Worm (Caenorhabditis elegans) whole organism, L2 larva: ENCODE measurements around the gene F58E6.11.

Source experiments
- C34F6.9 ChIP-seq: fragments of 150-350 bp; optimal IDR thresholded peaks from 2 replicates; lab custom pipeline; 2014; ENCODE audit warnings: missing biosample characterization, missing genetic modification characterization
- F13H6.1 ChIP-seq: sonication (generic microtip); optimal IDR thresholded peaks from 2 replicates; lab custom pipeline; 2016; ENCODE audit warnings: missing genetic modification characterization, missing compliant biosample characterization
- R02D3.7 ChIP-seq: fragments of 150-350 bp; optimal IDR thresholded peaks from 2 replicates; lab custom pipeline; 2014; ENCODE audit warnings: missing biosample characterization, missing genetic modification characterization
- Y55F3AM.14 ChIP-seq: fragments of 200-800 bp; sonication (Bioruptor generic); optimal IDR thresholded peaks from 2 replicates; lab custom pipeline; 2018; ENCODE audit warnings: mild to moderate bottlenecking, missing genetic modification characterization, missing compliant biosample characterization
- alr-1 ChIP-seq: fragments of 150-350 bp; optimal IDR thresholded peaks from 2 replicates; lab custom pipeline; 2014; ENCODE audit warnings: missing biosample characterization, missing genetic modification characterization
- aly-2 ChIP-seq: fragments of 150-350 bp; optimal IDR thresholded peaks from 2 replicates; lab custom pipeline; 2014; ENCODE audit warnings: missing biosample characterization, missing genetic modification characterization
- ceh-16 ChIP-seq: fragments of 150-350 bp; optimal IDR thresholded peaks from 2 replicates; lab custom pipeline; 2014; ENCODE audit warnings: missing biosample characterization, missing genetic modification characterization
- crh-2 ChIP-seq: sonication (generic microtip); optimal IDR thresholded peaks from 2 replicates; lab custom pipeline; 2017; ENCODE audit warnings: missing biosample characterization, missing genetic modification characterization
- dmd-4 ChIP-seq: sonication (generic microtip); optimal IDR thresholded peaks from 2 replicates; lab custom pipeline; 2017; ENCODE audit warnings: missing biosample characterization, missing genetic modification characterization
- egl-27 ChIP-seq: sonication (generic microtip); optimal IDR thresholded peaks from 3 replicates; lab custom pipeline; 2017; ENCODE audit warnings: missing biosample characterization, missing genetic modification reagents, missing genetic modification characterization
- elt-1 ChIP-seq: fragments of 150-350 bp; optimal IDR thresholded peaks from 2 replicates; lab custom pipeline; 2014; ENCODE audit warnings: missing biosample characterization, missing genetic modification characterization
- fos-1 ChIP-seq: fragments of 150-350 bp; optimal IDR thresholded peaks from 2 replicates; lab custom pipeline; 2014; ENCODE audit warnings: missing biosample characterization, missing genetic modification characterization
- gmeb-1 ChIP-seq: fragments of 150-350 bp; optimal IDR thresholded peaks from 2 replicates; lab custom pipeline; 2014; ENCODE audit warnings: missing biosample characterization, missing genetic modification characterization
- lin-11 ChIP-seq: fragments of 150-350 bp; sonication (generic microtip); optimal IDR thresholded peaks from 2 replicates; lab custom pipeline; 2014; ENCODE audit warnings: missing biosample characterization, missing genetic modification characterization, inconsistent platforms, mixed read lengths
- lin-13 ChIP-seq: fragments of 150-350 bp; optimal IDR thresholded peaks from 2 replicates; lab custom pipeline; 2014; ENCODE audit warnings: missing biosample characterization, missing genetic modification reagents, missing genetic modification characterization
- mab-5 ChIP-seq: fragments of 150-350 bp; optimal IDR thresholded peaks from 2 replicates; lab custom pipeline; 2014; ENCODE audit warnings: missing biosample characterization, missing genetic modification characterization
- mdl-1 ChIP-seq, 2 experiments: fragments of 150-350 bp in 1 of 2; sonication (generic microtip) in 1 of 2; optimal IDR thresholded peaks; 2 replicates each; lab custom pipeline; 2017; ENCODE audit warnings: missing biosample characterization in 2 of 2, missing genetic modification characterization in 2 of 2
- nhr-11 ChIP-seq: fragments of 150-350 bp; optimal IDR thresholded peaks from 2 replicates; lab custom pipeline; 2014; ENCODE audit warnings: missing biosample characterization, missing genetic modification characterization
- nhr-129 ChIP-seq: fragments of 150-350 bp; optimal IDR thresholded peaks from 2 replicates; lab custom pipeline; 2014; ENCODE audit warnings: missing biosample characterization, missing genetic modification characterization
- nhr-23 ChIP-seq: fragments of 150-350 bp; optimal IDR thresholded peaks from 2 replicates; lab custom pipeline; 2014; ENCODE audit warnings: missing biosample characterization, missing genetic modification reagents, missing genetic modification characterization
- nhr-25 ChIP-seq: fragments of 150-350 bp; sonication (generic microtip); optimal IDR thresholded peaks from 3 replicates; lab custom pipeline; 2014; ENCODE audit warnings: missing biosample characterization, missing genetic modification characterization
- nhr-77 ChIP-seq: fragments of 150-350 bp; optimal IDR thresholded peaks from 2 replicates; lab custom pipeline; 2014; ENCODE audit warnings: missing biosample characterization, missing genetic modification characterization
- peb-1 ChIP-seq: fragments of 150-350 bp; optimal IDR thresholded peaks from 2 replicates; lab custom pipeline; 2014; ENCODE audit warnings: missing biosample characterization, missing genetic modification characterization
- sem-4 ChIP-seq: fragments of 150-350 bp; optimal IDR thresholded peaks from 2 replicates; lab custom pipeline; 2014; ENCODE audit warnings: missing biosample characterization, missing genetic modification reagents, missing genetic modification characterization
- skn-1 ChIP-seq: sonication (generic microtip); optimal IDR thresholded peaks from 2 replicates; lab custom pipeline; 2017; ENCODE audit warnings: missing biosample characterization, missing genetic modification characterization
- sma-3 ChIP-seq: sonication (generic microtip); optimal IDR thresholded peaks from 2 replicates; lab custom pipeline; 2016; ENCODE audit warnings: missing genetic modification reagents, missing genetic modification characterization, missing compliant biosample characterization
- sma-9 ChIP-seq, 2 experiments: fragments of 150-350 bp in 1 of 2; sonication (generic microtip) in 1 of 2; optimal IDR thresholded peaks; 2 replicates each; lab custom pipeline; 2014 to 2016; ENCODE audit warnings: missing genetic modification characterization in 2 of 2, mild to moderate bottlenecking in 1 of 2, missing biosample characterization in 1 of 2, missing compliant biosample characterization in 1 of 2, missing genetic modification reagents in 1 of 2, moderate library complexity in 1 of 2
- snpc-4 ChIP-seq: fragments of 150-350 bp; optimal IDR thresholded peaks from 2 replicates; lab custom pipeline; 2014; ENCODE audit warnings: missing biosample characterization, missing genetic modification characterization
- unc-39 ChIP-seq: fragments of 150-350 bp; optimal IDR thresholded peaks from 2 replicates; lab custom pipeline; 2014; ENCODE audit warnings: missing biosample characterization, missing genetic modification characterization
- unc-62 ChIP-seq: fragments of 150-350 bp; optimal IDR thresholded peaks from 2 replicates; lab custom pipeline; 2014; ENCODE audit warnings: missing biosample characterization, missing genetic modification reagents, missing genetic modification characterization
- zag-1 ChIP-seq: fragments of 150-350 bp; optimal IDR thresholded peaks from 2 replicates; lab custom pipeline; 2014; ENCODE audit warnings: missing biosample characterization, missing genetic modification characterization
- ztf-1 ChIP-seq: fragments of 200-800 bp; sonication (Bioruptor generic); conservative IDR thresholded peaks from 2 replicates; pipeline ENCODE4 v1.3.6; 2022; ENCODE audit warnings: missing genetic modification characterization, missing compliant biosample characterization
- ztf-11 ChIP-seq: sonication (generic microtip); optimal IDR thresholded peaks from 2 replicates; lab custom pipeline; 2017; ENCODE audit warnings: missing biosample characterization, missing genetic modification characterization
- ztf-4 ChIP-seq: fragments of 150-350 bp; optimal IDR thresholded peaks from 2 replicates; lab custom pipeline; 2014; ENCODE audit warnings: missing biosample characterization, missing genetic modification characterization

F58E6.11 gene

DNA sequence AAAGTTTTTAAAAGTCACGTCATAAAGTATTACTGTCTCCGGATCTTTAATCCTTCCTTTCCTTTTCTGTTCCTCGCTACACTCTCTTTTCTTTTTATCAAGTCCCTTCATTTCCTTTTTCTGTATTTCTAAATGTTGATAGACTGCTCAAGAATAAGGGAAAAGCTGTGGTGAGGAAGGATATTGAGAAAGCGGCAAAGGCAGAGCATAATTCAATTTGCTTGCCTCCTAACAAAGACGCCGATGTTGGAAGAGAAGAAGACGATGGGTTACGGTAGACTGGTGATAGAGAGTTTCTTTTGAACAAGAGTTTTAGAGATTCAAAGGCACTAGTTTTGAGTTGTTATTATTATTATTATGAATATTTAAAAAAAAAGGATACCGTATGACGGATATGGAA is 7.8 kb upstream of the F58E6.11 start (continued):
- peak; percentile 39 for TF ChIP-seq C34F6.9
- TF ChIP-seq ztf-4 = no peak
- no peak for TF ChIP-seq nhr-77
- no peak for TF ChIP-seq ztf-11 (tag; lab: Kevin White, UChicago)
- TF ChIP-seq gmeb-1 (tag; lab: Kevin White, UChicago) = no peak
- TF ChIP-seq aly-2 (tag; lab: Kevin White, UChicago) = no peak
- TF ChIP-seq, all 48 proteins: peak for 6

DNA sequence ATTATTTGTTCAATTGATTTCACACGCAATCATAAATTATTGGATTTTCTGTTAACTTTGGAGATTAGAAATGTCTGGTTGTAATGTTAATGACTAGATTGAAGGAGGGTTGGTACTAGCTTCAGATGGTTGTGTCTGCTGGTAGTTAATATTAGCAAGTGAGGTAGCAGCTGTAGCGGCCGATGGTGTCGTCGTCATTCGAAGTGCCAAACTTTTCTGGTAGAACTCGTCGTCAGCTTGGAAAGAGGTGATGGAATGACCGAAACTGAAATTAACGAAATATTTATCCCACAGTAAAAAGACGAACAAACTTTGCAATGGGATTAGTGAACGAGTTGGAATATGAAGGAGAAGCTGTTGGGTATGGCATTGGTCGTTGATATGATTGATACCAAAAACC is 6.8 kb upstream of the F58E6.11 start:
- TF ChIP-seq fos-1 = no peak
- TF ChIP-seq C34F6.9 = no peak
- no peak for TF ChIP-seq sma-3 (GFP tag; lab: Kevin White, UChicago)
- no peak for TF ChIP-seq nhr-11 (tag; lab: Kevin White, UChicago)
- TF ChIP-seq lin-13 (GFP tag; lab: Kevin White, UChicago) = no peak
- TF ChIP-seq elt-1 (tag; lab: Kevin White, UChicago) = no peak
- no peak for TF ChIP-seq nhr-77
- no peak for TF ChIP-seq skn-1 (tag; lab: Kevin White, UChicago)
- TF ChIP-seq alr-1 (tag; lab: Kevin White, UChicago) = no peak
- TF ChIP-seq crh-2 = no peak
- TF ChIP-seq mdl-1 (tag; optimal IDR thresholded peaks at IDR 0.05; lab: Kevin White, UChicago) = no peak

DNA sequence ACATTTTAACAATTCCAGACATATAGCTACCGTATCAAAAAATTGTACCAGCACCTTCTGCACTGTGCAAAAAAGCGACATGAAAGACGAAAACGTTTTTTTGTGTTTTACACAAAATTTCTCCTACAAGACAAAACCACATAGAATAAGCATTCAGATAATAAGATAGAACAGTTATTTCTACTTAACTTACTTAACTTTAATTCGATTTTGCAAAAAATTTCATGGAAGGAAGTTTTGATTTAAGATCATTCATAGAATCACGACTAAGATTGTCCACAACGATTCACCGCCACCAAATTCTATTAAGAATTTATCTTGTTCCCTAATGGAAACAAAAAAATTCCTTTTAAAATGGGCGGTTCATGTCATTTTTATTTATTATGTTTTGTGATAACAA is 6.0 kb upstream of the F58E6.11 start:
- TF ChIP-seq skn-1 (tag; lab: Kevin White, UChicago) = no peak
- no peak for TF ChIP-seq egl-27 (tag; lab: Kevin White, UChicago)
- no peak for TF ChIP-seq nhr-25 (tag; lab: Kevin White, UChicago)
- no peak for TF ChIP-seq sem-4
- no peak for TF ChIP-seq nhr-77
- no peak for TF ChIP-seq fos-1
- TF ChIP-seq ztf-1 = no peak
- no peak for TF ChIP-seq peb-1 (tag; lab: Kevin White, UChicago)
- no peak for TF ChIP-seq dmd-4 (tag; lab: Kevin White, UChicago)
- no peak for TF ChIP-seq sma-3 (GFP tag; lab: Kevin White, UChicago)
- TF ChIP-seq elt-1 (tag; lab: Kevin White, UChicago) = no peak
- no peak for TF ChIP-seq ztf-11 (tag; lab: Kevin White, UChicago)

DNA sequence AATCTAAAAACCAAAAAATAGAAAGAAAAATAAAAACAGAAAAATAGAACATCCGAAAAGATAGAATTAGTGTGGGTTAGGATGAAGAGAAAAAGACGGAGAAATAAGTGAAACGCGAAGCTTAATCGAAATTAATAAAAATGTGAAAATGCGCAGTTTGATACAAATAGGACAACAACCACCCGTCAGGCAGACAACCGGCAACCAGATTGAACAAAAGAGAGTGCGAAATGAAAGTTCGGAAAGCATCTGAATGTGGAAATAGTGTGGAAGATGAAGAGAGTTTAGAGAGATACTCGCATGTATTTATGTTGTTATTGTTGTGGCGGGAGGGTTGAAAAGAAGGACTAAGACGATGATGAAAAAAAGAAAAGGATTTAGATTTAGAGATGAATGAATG is 653 bp upstream of the F58E6.11 start:
- TF ChIP-seq mdl-1 (tag; optimal IDR thresholded peaks at IDR 0.05; lab: Kevin White, UChicago) (no peak), ceh-16 (no peak), skn-1 (tag; lab: Kevin White, UChicago) (no peak), ztf-4 (no peak), Y55F3AM.14 (GFP tag; lab: Kevin White, UChicago) (no peak), lin-13 (GFP tag; lab: Kevin White, UChicago) (no peak), R02D3.7 (tag; lab: Kevin White, UChicago) (no peak)

DNA sequence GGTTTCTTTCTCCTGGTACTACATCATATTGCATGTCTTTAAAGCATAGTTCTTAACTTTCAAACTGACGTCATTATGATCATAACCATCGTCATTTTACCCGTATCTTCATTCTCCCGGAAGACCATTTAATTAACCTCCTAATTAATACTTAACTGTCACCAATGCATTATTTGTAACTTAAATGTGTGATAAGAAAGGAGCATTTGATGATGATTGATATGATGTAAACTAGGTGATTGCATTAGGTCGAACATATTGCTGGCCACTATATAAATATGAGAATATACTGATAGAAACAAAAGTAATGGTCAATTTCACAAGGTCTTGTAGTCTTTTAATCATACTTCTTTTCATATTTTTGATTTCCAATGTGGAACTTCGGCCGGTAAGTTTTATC is 1.5 kb downstream of the F58E6.11 start, which contains the start of gene hrg-3:
hrg-3 (plus strand) TSS at position 227 of the 400 bp plus-strand sequence.
- no peak for TF ChIP-seq C34F6.9
- peak; percentile 59 for TF ChIP-seq sma-9 (GFP tag; optimal IDR thresholded peaks at IDR 0.05; lab: Kevin White, UChicago)
- no peak for TF ChIP-seq sma-9 (tag; optimal IDR thresholded peaks at IDR 0.05; lab: Kevin White, UChicago)
- peak; percentile 50 for TF ChIP-seq crh-2
- TF ChIP-seq snpc-4 (tag; lab: Kevin White, UChicago) = no peak
- TF ChIP-seq lin-13 (GFP tag; lab: Kevin White, UChicago) = peak; percentile 9
- TF ChIP-seq fos-1 = peak; percentile 81
- TF ChIP-seq nhr-129 = peak; percentile 34

DNA sequence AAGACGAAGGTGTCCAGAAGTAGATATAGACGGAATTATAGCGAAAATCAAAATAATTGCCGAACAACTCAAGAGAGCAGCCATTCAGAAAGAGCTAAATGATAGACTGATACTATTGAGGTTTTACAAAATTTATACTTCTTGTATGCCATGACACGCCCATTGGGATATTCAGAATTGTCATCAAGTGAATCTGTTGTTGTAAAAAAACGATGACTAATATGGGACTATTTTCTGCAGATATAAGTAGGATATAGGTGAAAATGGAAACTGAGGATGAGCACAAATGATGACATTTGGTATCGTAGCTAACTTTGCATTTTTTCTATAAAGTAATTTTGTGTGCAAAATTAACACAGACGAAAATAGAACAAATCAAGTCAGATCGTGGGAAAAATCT is 2.1 kb downstream of the F58E6.11 start, which contains the start of gene F58E6.8:
F58E6.8 (minus strand) TSS at position 101 of the 400 bp plus-strand sequence.
- TF ChIP-seq C34F6.9 (no peak), Y55F3AM.14 (GFP tag; lab: Kevin White, UChicago) (no peak), F13H6.1 (tag; lab: Kevin White, UChicago) (no peak), nhr-23 (tag; lab: Kevin White, UChicago) (no peak)

DNA sequence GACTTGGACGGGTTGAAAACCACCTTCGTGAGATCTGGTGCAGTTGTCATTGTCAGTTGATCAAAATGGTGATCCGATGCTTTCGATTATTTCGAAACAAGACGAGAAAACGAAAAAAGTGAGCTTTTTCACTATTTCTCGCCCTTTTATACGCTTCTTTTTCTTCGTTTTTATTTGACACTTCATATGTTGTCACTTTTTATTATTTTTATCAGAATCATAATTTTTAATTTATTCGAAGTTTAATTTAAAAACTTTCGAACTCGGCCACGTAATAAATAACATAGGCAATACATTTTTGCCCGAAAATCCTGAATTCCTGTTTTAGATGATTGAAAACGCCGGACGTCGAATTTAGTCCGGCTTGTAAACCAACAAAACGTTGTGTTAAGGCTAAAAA is 3.3 kb downstream of the F58E6.11 start, which contains the start of gene F58E6.5:
F58E6.5 (minus strand) TSS at position 101 of the 400 bp plus-strand sequence.
- TF ChIP-seq sem-4 = no peak
- no peak for TF ChIP-seq ztf-4
- TF ChIP-seq lin-11 (tag; lab: Kevin White, UChicago) = no peak
- TF ChIP-seq mab-5 (tag; lab: Kevin White, UChicago) = no peak
- no peak for TF ChIP-seq skn-1 (tag; lab: Kevin White, UChicago)
- TF ChIP-seq unc-39 (tag; lab: Kevin White, UChicago) = no peak
- TF ChIP-seq nhr-11 (tag; lab: Kevin White, UChicago) = no peak
- TF ChIP-seq ceh-16 = no peak
- no peak for TF ChIP-seq crh-2
- TF ChIP-seq egl-27 (tag; lab: Kevin White, UChicago) = no peak
- no peak for TF ChIP-seq unc-62 (GFP tag; lab: Kevin White, UChicago)
- TF ChIP-seq zag-1 = no peak
- no peak for TF ChIP-seq nhr-129
- no peak for TF ChIP-seq peb-1 (tag; lab: Kevin White, UChicago)
- TF ChIP-seq, all 48 proteins: peak for 0
